Fruit fly (Drosophila melanogaster) whole organism, adult: Measurements from ENCODE around the gene SdicC.

ENCODE experiments used
- CG11617 ChIP-seq: fragments of 200-800 bp; sonication (Bioruptor generic); optimal IDR thresholded peaks from 2 replicates; lab custom pipeline; 2017; ENCODE audit warnings: mild to moderate bottlenecking, missing biosample characterization, missing genetic modification reagents, missing genetic modification characterization
- CG12768 ChIP-seq: fragments of 200-800 bp; sonication (Bioruptor generic); optimal IDR thresholded peaks from 2 replicates; lab custom pipeline; 2017; ENCODE audit warnings: missing biosample characterization, missing genetic modification characterization, mild to moderate bottlenecking, moderate library complexity, missing genetic modification reagents
- CG14711 ChIP-seq: fragments of 200-800 bp; sonication (Bioruptor generic); optimal IDR thresholded peaks from 2 replicates; lab custom pipeline; 2018; ENCODE audit warnings: missing biosample characterization, mild to moderate bottlenecking, missing genetic modification characterization, moderate library complexity
- CG1620 ChIP-seq: fragments of 200-800 bp; sonication (Bioruptor generic); optimal IDR thresholded peaks from 2 replicates; lab custom pipeline; 2016; ENCODE audit warnings: missing biosample characterization, missing genetic modification characterization
- CG33017 ChIP-seq: fragments of 200-800 bp; sonication (Bioruptor generic); optimal IDR thresholded peaks from 2 replicates; lab custom pipeline; 2018; ENCODE audit warnings: missing biosample characterization, mild to moderate bottlenecking, missing genetic modification characterization, moderate library complexity
- CG5204 ChIP-seq: fragments of 200-800 bp; sonication (Bioruptor generic); optimal IDR thresholded peaks from 2 replicates; lab custom pipeline; 2016; ENCODE audit warnings: missing biosample characterization, missing genetic modification characterization
- CG7045 ChIP-seq: fragments of 200-800 bp; sonication (Bioruptor generic); optimal IDR thresholded peaks from 2 replicates; lab custom pipeline; 2017; ENCODE audit warnings: missing biosample characterization, mild to moderate bottlenecking, missing genetic modification characterization
- CG7101 ChIP-seq: fragments of 200-800 bp; sonication (Bioruptor generic); optimal IDR thresholded peaks from 2 replicates; lab custom pipeline; 2018; ENCODE audit warnings: missing biosample characterization, mild to moderate bottlenecking, missing genetic modification characterization, moderate library complexity
- Clk ChIP-seq: fragments of 200-800 bp; sonication (Bioruptor generic); optimal IDR thresholded peaks from 2 replicates; lab custom pipeline; 2017; ENCODE audit warnings: missing biosample characterization, missing genetic modification characterization
- Crg-1 ChIP-seq: fragments of 200-800 bp; sonication (Bioruptor generic); optimal IDR thresholded peaks from 2 replicates; lab custom pipeline; 2016; ENCODE audit warnings: missing biosample characterization, missing genetic modification characterization
- Hr96 ChIP-seq: fragments of 200-800 bp; sonication (Bioruptor generic); optimal IDR thresholded peaks from 2 replicates; lab custom pipeline; 2016; ENCODE audit warnings: missing biosample characterization, missing genetic modification characterization
- Mnt ChIP-seq: fragments of 200-800 bp; sonication (Bioruptor generic); optimal IDR thresholded peaks from 2 replicates; lab custom pipeline; 2016; ENCODE audit warnings: missing biosample characterization, mild to moderate bottlenecking, missing genetic modification characterization
- bab1 ChIP-seq: fragments of 200-800 bp; sonication (Bioruptor generic); optimal IDR thresholded peaks from 3 replicates; lab custom pipeline; 2019; ENCODE audit warnings: missing biosample characterization, mild to moderate bottlenecking, missing genetic modification characterization, moderate library complexity
- cic ChIP-seq: fragments of 200-800 bp; sonication (Bioruptor generic); optimal IDR thresholded peaks from 2 replicates; lab custom pipeline; 2017; ENCODE audit warnings: missing biosample characterization, mild to moderate bottlenecking, missing genetic modification characterization, moderate library complexity
- cnc ChIP-seq, 2 experiments: fragments of >200 bp; optimal IDR thresholded peaks; 2 replicates each; lab custom pipeline; 2017
- kay ChIP-seq: fragments of 200-800 bp; sonication (Bioruptor generic); peaks from one replicate; lab custom pipeline; 2016; ENCODE audit warnings: missing biosample characterization, missing genetic modification characterization, borderline replicate concordance
- ovo ChIP-seq: fragments of 200-800 bp; sonication (Bioruptor generic); optimal IDR thresholded peaks from 2 replicates; lab custom pipeline; 2016; ENCODE audit warnings: missing biosample characterization, missing genetic modification characterization
- pad ChIP-seq: fragments of 200-800 bp; sonication (Bioruptor generic); optimal IDR thresholded peaks from 3 replicates; lab custom pipeline; 2017; ENCODE audit warnings: missing biosample characterization, missing genetic modification characterization, mild to moderate bottlenecking, moderate library complexity, missing genetic modification reagents
- tj ChIP-seq: fragments of 200-800 bp; sonication (Bioruptor generic); optimal IDR thresholded peaks from 3 replicates; lab custom pipeline; 2017; ENCODE audit warnings: missing biosample characterization, mild to moderate bottlenecking, missing genetic modification characterization, moderate library complexity
- toe ChIP-seq: fragments of 200-800 bp; sonication (Bioruptor generic); optimal IDR thresholded peaks from 2 replicates; lab custom pipeline; 2016; ENCODE audit warnings: missing biosample characterization, missing genetic modification characterization

Gene SdicC

DNA sequence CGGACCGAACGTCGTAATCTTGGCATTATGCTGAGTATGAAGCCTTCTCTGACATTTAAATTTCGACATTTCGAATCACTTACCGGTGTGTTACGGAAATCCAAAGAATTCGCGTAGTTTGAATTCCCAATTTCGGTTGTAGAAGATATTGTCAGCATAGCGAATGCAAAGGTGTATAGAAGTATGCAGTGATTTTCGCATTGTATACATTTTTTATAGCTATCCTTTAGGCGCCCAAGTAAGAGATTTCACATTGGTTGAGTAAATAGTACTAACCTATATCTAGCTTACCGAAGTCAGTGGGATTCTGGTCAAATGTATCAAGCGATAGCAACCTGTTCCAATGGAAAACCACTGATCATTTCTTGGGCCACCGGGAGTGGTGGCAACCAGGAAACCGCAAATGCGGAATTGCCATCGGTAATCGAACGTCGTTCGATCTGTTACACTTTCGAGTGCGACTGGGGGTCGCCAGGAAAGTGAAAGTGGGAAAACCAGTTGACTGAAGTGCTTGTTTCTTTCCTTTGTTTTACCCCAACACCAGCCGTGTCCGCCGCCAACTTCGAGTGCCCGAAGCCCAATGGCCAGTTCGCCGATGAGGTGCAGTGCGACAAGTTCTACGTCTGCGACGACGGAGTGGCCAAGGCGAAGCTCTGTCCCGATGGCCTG, 23.6 kb upstream of the SdicC start:
- no peak for TF ChIP-seq CG5204
- no peak for TF ChIP-seq CG33017 (tag; lab: Kevin White, UChicago)
- TF ChIP-seq CG7101, result no peak
- no peak for TF ChIP-seq cic (GFP tag; lab: Kevin White, UChicago)
- TF ChIP-seq Clk (GFP tag; lab: Kevin White, UChicago), result no peak
- TF ChIP-seq Mnt, result no peak
- no peak for TF ChIP-seq cnc (optimal IDR thresholded peaks at IDR 0.05; lab: Kevin White, UChicago)
- TF ChIP-seq CG11617 (GFP tag; lab: Kevin White, UChicago), result no peak
- TF ChIP-seq CG1620 (GFP tag; lab: Kevin White, UChicago), result no peak
- TF ChIP-seq bab1 (GFP tag; lab: Kevin White, UChicago), result no peak
- TF ChIP-seq CG7045 (GFP tag; lab: Kevin White, UChicago), result no peak
- no peak for TF ChIP-seq CG12768 (GFP tag; lab: Kevin White, UChicago)

DNA sequence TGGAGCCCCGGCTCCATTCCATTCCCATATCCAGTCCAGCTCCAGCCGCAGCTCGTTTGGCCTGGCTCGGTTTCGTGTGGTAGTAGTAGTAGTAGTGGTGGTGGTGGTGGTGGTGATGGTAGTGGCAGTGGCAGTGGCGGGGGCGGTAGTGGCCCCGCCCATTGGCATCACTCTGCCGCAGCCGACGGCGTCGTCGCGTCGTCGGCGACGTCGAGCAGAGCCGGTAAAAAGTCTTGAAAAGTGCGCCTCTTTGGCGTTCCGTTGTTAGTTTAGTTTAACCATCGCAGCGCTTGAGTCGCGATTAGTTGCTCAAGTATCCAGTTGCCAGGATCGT, 22.5 kb upstream of the SdicC start, which contains the start of gene obst-A:
obst-A (plus strand) TSS at position 248 of the 334 bp plus-strand sequence.
- TF ChIP-seq CG12768 (GFP tag; lab: Kevin White, UChicago) (no peak), cic (GFP tag; lab: Kevin White, UChicago) (no peak), cnc (optimal IDR thresholded peaks at IDR 0.05; lab: Kevin White, UChicago) (no peak), CG1620 (GFP tag; lab: Kevin White, UChicago) (no peak), CG33017 (tag; lab: Kevin White, UChicago) (no peak), CG14711 (tag; lab: Kevin White, UChicago) (no peak), tj (GFP tag; lab: Kevin White, UChicago) (no peak), Crg-1 (GFP tag; lab: Kevin White, UChicago) (no peak), CG5204 (no peak), Hr96 (no peak), bab1 (GFP tag; lab: Kevin White, UChicago) (no peak)

DNA sequence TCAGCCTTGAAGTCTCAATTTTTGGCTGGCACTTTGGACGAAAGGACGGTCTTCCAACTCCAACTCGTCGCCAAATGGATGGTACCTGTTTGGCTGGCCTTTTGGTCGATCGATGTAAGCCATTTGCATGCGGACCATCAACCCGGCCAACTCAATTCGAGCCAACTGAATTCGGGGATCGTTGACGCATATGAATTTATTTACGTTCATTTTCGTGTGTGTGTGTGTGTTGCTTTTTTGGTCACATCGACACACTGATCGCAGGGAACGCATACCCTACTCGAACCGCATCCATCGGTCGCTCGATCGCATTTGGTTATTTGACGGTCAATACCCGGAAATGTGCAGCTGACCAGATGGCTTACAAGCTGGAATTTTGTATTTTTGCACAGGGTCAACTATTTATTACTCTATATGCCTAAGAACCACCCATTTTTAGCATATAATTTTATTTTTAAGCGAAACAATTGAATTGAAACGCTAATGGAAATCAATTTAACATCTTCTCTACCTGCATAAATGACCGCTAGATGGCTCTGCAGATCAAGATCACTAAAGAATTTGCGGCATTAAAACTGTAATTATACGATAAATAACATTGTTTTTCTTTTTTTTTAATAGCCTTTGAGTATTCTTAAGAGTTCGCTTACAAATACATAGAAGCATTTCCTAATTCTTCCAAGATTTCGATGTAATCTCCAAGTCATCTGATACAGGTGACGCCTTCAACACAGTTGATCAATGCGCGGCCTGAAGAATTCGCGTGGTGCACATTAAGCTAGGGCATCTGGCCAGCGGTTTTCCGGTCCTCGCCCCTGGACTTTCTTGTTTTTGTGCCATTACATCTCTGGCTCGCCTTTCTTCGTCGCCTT, 21.9 kb upstream of the SdicC start:
- no peak for TF ChIP-seq cic (GFP tag; lab: Kevin White, UChicago)
- no peak for TF ChIP-seq CG7045 (GFP tag; lab: Kevin White, UChicago)
- no peak for TF ChIP-seq CG7101
- no peak for TF ChIP-seq CG1620 (GFP tag; lab: Kevin White, UChicago)
- TF ChIP-seq CG5204, result no peak
- TF ChIP-seq Mnt, result no peak
- TF ChIP-seq Hr96, result no peak
- TF ChIP-seq tj (GFP tag; lab: Kevin White, UChicago), result no peak
- no peak for TF ChIP-seq pad (GFP tag; lab: Kevin White, UChicago)
- TF ChIP-seq CG11617 (GFP tag; lab: Kevin White, UChicago), result no peak
- no peak for TF ChIP-seq toe (GFP tag; lab: Kevin White, UChicago)
- no peak for TF ChIP-seq kay (GFP tag; lab: Kevin White, UChicago)
- no peak for TF ChIP-seq ovo (GFP tag; lab: Kevin White, UChicago)
- TF ChIP-seq Crg-1 (GFP tag; lab: Kevin White, UChicago), result no peak
- TF ChIP-seq CG14711 (tag; lab: Kevin White, UChicago), result no peak
- TF ChIP-seq CG33017 (tag; lab: Kevin White, UChicago), result no peak

DNA sequence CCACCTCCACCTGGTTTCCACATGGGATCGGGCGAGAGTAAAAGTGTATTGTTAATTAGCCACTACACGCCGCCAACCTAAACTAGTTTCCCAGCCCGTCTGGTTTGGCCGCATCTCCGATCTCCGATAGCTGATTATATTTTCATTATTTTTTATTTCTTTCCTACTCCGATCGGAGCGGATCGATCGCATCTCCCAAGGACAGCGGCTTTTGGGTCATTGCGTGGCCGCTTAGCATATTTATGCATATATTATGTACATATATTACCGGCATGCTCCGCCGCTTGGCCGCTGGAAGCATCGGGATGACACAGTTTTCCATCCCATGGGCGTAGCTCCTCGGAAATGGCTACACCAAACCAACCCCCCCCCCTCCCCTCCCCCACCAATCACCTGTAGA, 20.9 kb upstream of the SdicC start:
- TF ChIP-seq CG14711 (tag; lab: Kevin White, UChicago), result no peak
- no peak for TF ChIP-seq Mnt
- no peak for TF ChIP-seq bab1 (GFP tag; lab: Kevin White, UChicago)
- no peak for TF ChIP-seq CG7045 (GFP tag; lab: Kevin White, UChicago)
- no peak for TF ChIP-seq CG5204
- no peak for TF ChIP-seq Crg-1 (GFP tag; lab: Kevin White, UChicago)
- no peak for TF ChIP-seq Clk (GFP tag; lab: Kevin White, UChicago)

DNA sequence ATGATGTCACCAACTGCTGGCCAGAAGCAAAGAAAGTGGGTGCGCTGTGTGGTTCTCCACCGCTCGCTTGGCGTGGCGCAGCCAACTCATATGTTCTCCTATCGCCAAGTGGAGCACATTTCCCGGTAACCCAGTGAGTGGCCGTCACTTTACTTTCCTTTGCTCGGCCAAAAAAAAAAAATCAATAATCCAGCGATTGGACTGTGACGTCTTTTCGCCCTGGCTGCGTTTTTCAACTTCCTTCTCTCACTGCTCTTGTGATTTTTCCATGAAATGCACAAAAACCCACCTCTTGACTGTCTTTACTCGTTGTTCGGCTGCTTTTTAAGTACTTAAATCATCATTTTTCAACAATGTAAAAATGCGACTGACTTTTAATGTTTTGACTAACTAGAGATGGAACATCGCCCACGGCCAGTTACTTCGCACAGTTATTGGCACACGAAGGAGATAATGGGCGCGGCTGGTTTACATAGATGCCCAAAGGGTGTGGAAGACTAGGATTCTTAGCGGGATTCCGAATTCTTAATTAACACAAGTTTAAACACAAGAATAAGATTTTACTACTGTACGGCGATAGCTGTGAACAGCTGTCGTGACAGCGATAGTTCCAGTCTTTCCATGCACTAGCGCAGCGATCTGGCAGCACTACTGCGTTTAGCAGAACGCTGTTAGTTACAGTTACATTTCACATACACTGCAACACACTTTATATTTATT, 18.9 kb upstream of the SdicC start, which contains the start of gene sw:
sw (minus strand) TSS at position 589 of the 720 bp plus-strand sequence.
- TF ChIP-seq CG5204 (peak; percentile 63), CG33017 (tag; lab: Kevin White, UChicago) (no peak), Mnt (no peak), Crg-1 (GFP tag; lab: Kevin White, UChicago) (no peak), kay (GFP tag; lab: Kevin White, UChicago) (no peak), CG12768 (GFP tag; lab: Kevin White, UChicago) (peak; percentile 18), cnc (optimal IDR thresholded peaks at IDR 0.05; lab: Kevin White, UChicago) (no peak), ovo (GFP tag; lab: Kevin White, UChicago) (peak; percentile 52), Hr96 (peak; percentile 71), pad (GFP tag; lab: Kevin White, UChicago) (peak; percentile 33), CG14711 (tag; lab: Kevin White, UChicago) (peak; percentile 13), CG1620 (GFP tag; lab: Kevin White, UChicago) (peak; percentile 54), CG11617 (GFP tag; lab: Kevin White, UChicago) (peak; percentile 54), bab1 (GFP tag; lab: Kevin White, UChicago) (peak; percentile 69), cic (GFP tag; lab: Kevin White, UChicago) (no peak), Clk (GFP tag; lab: Kevin White, UChicago) (no peak), CG7045 (GFP tag; lab: Kevin White, UChicago) (peak; percentile 17), tj (GFP tag; lab: Kevin White, UChicago) (no peak), CG7101 (peak; percentile 57), toe (GFP tag; lab: Kevin White, UChicago) (peak; percentile 53)
